Fruit fly (Drosophila melanogaster): ENCODE data around the gene Mcr.

Gene Mcr

dm6 chr2L:8093182-8093941 lies 10.6 kb upstream of the Mcr start (continued):
- 0 out of 4 replicates have a peak, but pooled peaks have one; percentile 5 for TF ChIP-seq chinmo (GFP tag; IDR thresholded peaks at IDR 0.05; ENCODE audit: partially characterized antibody)
- no peak for TF ChIP-seq her (GFP tag; optimal IDR thresholded peaks at IDR 0.05)
- peak; percentile 10 for TF ChIP-seq nom (GFP tag; optimal IDR thresholded peaks at IDR 0.05)
- TF ChIP-seq Hsf (GFP tag; optimal IDR thresholded peaks at IDR 0.05) = no peak
- peak; percentile 2 for TF ChIP-seq lbe (GFP tag; optimal IDR thresholded peaks at IDR 0.05)
- no peak for TF ChIP-seq dan (GFP tag; IDR thresholded peaks at IDR 0.05)
- no peak for TF ChIP-seq CG4328 (GFP tag; optimal IDR thresholded peaks at IDR 0.05)
- TF ChIP-seq eve (GFP tag; optimal IDR thresholded peaks at IDR 0.05) = peak in 1 of 2 experiments; percentile 16
- TF ChIP-seq Drgx (GFP tag; IDR thresholded peaks at IDR 0.05) = 0 out of 2 replicates have a peak, but pooled peaks have one; percentile 17
- TF ChIP-seq Bgb (GFP tag; IDR thresholded peaks at IDR 0.05; ENCODE audit: partially characterized antibody) = no peak
- TF ChIP-seq CG13624 (GFP tag; optimal IDR thresholded peaks at IDR 0.05) = no peak
- TF ChIP-seq lola (GFP tag; optimal IDR thresholded peaks at IDR 0.05) = no peak
- no peak for TF ChIP-seq CG5180 (GFP tag; optimal IDR thresholded peaks at IDR 0.05)
- no peak for TF ChIP-seq CG32767 (GFP tag; IDR thresholded peaks at IDR 0.05)
- no peak for TF ChIP-seq en (GFP tag; optimal IDR thresholded peaks at IDR 0.05)
- no peak for TF ChIP-seq D19B (GFP tag; optimal IDR thresholded peaks at IDR 0.05)
- TF ChIP-seq Hr39 (optimal IDR thresholded peaks at IDR 0.05) = peak; percentile 62
- no peak for TF ChIP-seq Fer3 (tag; optimal IDR thresholded peaks at IDR 0.05)
- TF ChIP-seq z (GFP tag; IDR thresholded peaks at IDR 0.05) = no peak
- no peak for TF ChIP-seq unpg (GFP tag; optimal IDR thresholded peaks at IDR 0.05)
- TF ChIP-seq Med (GFP tag) = peak; percentile 62

- peak; percentile 59 for TF ChIP-seq CG12769 (tag; optimal IDR thresholded peaks at IDR 0.05)
- TF ChIP-seq CG13894 (tag; optimal IDR thresholded peaks at IDR 0.05) = peak; percentile 4
- TF ChIP-seq twi (tag; optimal IDR thresholded peaks at IDR 0.05) = peak; percentile 75
- TF ChIP-seq kay (GFP tag; optimal IDR thresholded peaks at IDR 0.05) = peak; percentile 24
- peak; percentile 36 for TF ChIP-seq cwo (GFP tag; optimal IDR thresholded peaks at IDR 0.05)
- 0 out of 2 replicates have a peak, but pooled peaks have one; percentile 12 for TF ChIP-seq inv (GFP tag; IDR thresholded peaks at IDR 0.05; ENCODE audit: partially characterized antibody)
- peak; percentile 43 for TF ChIP-seq sd (tag; optimal IDR thresholded peaks at IDR 0.05)
- TF ChIP-seq ranshi (GFP tag; IDR thresholded peaks at IDR 0.05) = no peak
- TF ChIP-seq CG14860 (GFP tag; IDR thresholded peaks at IDR 0.05; ENCODE audit: partially characterized antibody) = no peak
- peak; percentile 16 for TF ChIP-seq hkb (optimal IDR thresholded peaks at IDR 0.05)
- no peak for TF ChIP-seq hkb (GFP tag; IDR thresholded peaks at IDR 0.05)
- no peak for TF ChIP-seq CG6854 (GFP tag; optimal IDR thresholded peaks at IDR 0.05)
- TF ChIP-seq sob (GFP tag; IDR thresholded peaks at IDR 0.05) = 0 out of 2 replicates have a peak, but pooled peaks have one; percentile 14
- peak; percentile 46 for TF ChIP-seq CG10543 (GFP tag; optimal IDR thresholded peaks at IDR 0.05)
- peak; percentile 73 for TF ChIP-seq crol (GFP tag; IDR thresholded peaks at IDR 0.05)
Measured at dm6 chr2L:8091908-8092307, 9.1 kb upstream of the Mcr start.

dm6 chr2L:8091429-8091828 lies 8.6 kb upstream of the Mcr start:
- TF ChIP-seq CG30020 (tag; optimal IDR thresholded peaks at IDR 0.05) (no peak), CG2712 (tag; optimal IDR thresholded peaks at IDR 0.05) (no peak), eve (GFP tag; optimal IDR thresholded peaks at IDR 0.05) (peak in 1 of 2 experiments; percentile 69), sens (GFP tag) (peak; percentile 18), chinmo (GFP tag; IDR thresholded peaks at IDR 0.05; ENCODE audit: partially characterized antibody) (0 out of 4 replicates have a peak, but pooled peaks have one; percentile 12)
